Worm (Caenorhabditis elegans) whole organism, L3 larva: ENCODE data around the gene zer-1.

Source experiments
- R02D3.7 ChIP-seq: fragments of 150-350 bp; optimal IDR thresholded peaks from 2 replicates; lab custom pipeline; 2014; ENCODE audit warnings: missing biosample characterization, missing genetic modification characterization
- ZK546.5 ChIP-seq: sonication (generic microtip); optimal IDR thresholded peaks from 2 replicates; lab custom pipeline; 2017; ENCODE audit warnings: missing biosample characterization, missing genetic modification characterization
- aly-2 ChIP-seq: fragments of 150-350 bp; optimal IDR thresholded peaks from 2 replicates; lab custom pipeline; 2014; ENCODE audit warnings: missing biosample characterization, missing genetic modification characterization
- ama-1 ChIP-seq: fragments of 150-350 bp; optimal IDR thresholded peaks from 2 replicates; lab custom pipeline; 2018
- ceh-16 ChIP-seq: sonication (generic microtip); optimal IDR thresholded peaks from 2 replicates; lab custom pipeline; 2017; ENCODE audit warnings: missing biosample characterization, missing genetic modification characterization
- ceh-28 ChIP-seq: fragments of 150-350 bp; optimal IDR thresholded peaks from 2 replicates; lab custom pipeline; 2014; ENCODE audit warnings: missing biosample characterization, missing genetic modification reagents, missing genetic modification characterization
- ceh-82 ChIP-seq: fragments of 150-350 bp; optimal IDR thresholded peaks from 2 replicates; lab custom pipeline; 2014; ENCODE audit warnings: missing biosample characterization, missing genetic modification characterization
- elt-2 ChIP-seq: sonication (generic microtip); optimal IDR thresholded peaks from 2 replicates; lab custom pipeline; 2016; ENCODE audit warnings: missing genetic modification reagents, mild to moderate bottlenecking, missing genetic modification characterization, missing compliant biosample characterization
- fkh-2 ChIP-seq: fragments of 150-350 bp; optimal IDR thresholded peaks from 2 replicates; lab custom pipeline; 2014; ENCODE audit warnings: missing biosample characterization, missing genetic modification reagents, missing genetic modification characterization
- fos-1 ChIP-seq: fragments of 150-350 bp; optimal IDR thresholded peaks from 2 replicates; lab custom pipeline; 2014; ENCODE audit warnings: missing biosample characterization, missing genetic modification characterization
- jun-1 ChIP-seq: fragments of 150-350 bp; optimal IDR thresholded peaks from 2 replicates; lab custom pipeline; 2014; ENCODE audit warnings: missing biosample characterization, missing genetic modification reagents, missing genetic modification characterization
- lin-15B ChIP-seq: fragments of 150-350 bp; optimal IDR thresholded peaks from 2 replicates; lab custom pipeline; 2014; ENCODE audit warnings: missing biosample characterization, missing genetic modification characterization
- lsy-12 ChIP-seq: sonication (generic microtip); optimal IDR thresholded peaks from 2 replicates; lab custom pipeline; 2016; ENCODE audit warnings: mild to moderate bottlenecking, missing genetic modification characterization, missing compliant biosample characterization
- mdl-1 ChIP-seq: fragments of 150-350 bp; optimal IDR thresholded peaks from 2 replicates; lab custom pipeline; 2014; ENCODE audit warnings: missing biosample characterization, missing genetic modification characterization
- mml-1 ChIP-seq: fragments of 150-350 bp; sonication (generic microtip); optimal IDR thresholded peaks from 3 replicates; lab custom pipeline; 2014; ENCODE audit warnings: missing biosample characterization, missing genetic modification characterization
- nhr-11 ChIP-seq: fragments of 150-350 bp; optimal IDR thresholded peaks from 2 replicates; lab custom pipeline; 2014; ENCODE audit warnings: missing biosample characterization, missing genetic modification characterization
- nhr-12 ChIP-seq: fragments of 150-350 bp; optimal IDR thresholded peaks from 2 replicates; lab custom pipeline; 2014; ENCODE audit warnings: missing biosample characterization, missing genetic modification characterization
- nhr-23 ChIP-seq: fragments of 150-350 bp; optimal IDR thresholded peaks from 2 replicates; lab custom pipeline; 2014; ENCODE audit warnings: missing biosample characterization, missing genetic modification reagents, missing genetic modification characterization
- nhr-237 ChIP-seq: fragments of 150-350 bp; optimal IDR thresholded peaks from 2 replicates; lab custom pipeline; 2014; ENCODE audit warnings: missing biosample characterization, missing genetic modification characterization
- nhr-25 ChIP-seq: sonication (generic microtip); optimal IDR thresholded peaks from 2 replicates; lab custom pipeline; 2017; ENCODE audit warnings: missing biosample characterization, missing genetic modification characterization
- nhr-28 ChIP-seq: fragments of 150-350 bp; optimal IDR thresholded peaks from 2 replicates; lab custom pipeline; 2014; ENCODE audit warnings: missing biosample characterization, missing genetic modification characterization
- nhr-43 ChIP-seq: sonication (generic microtip); optimal IDR thresholded peaks from 2 replicates; lab custom pipeline; 2016; ENCODE audit warnings: mild to moderate bottlenecking, missing genetic modification characterization, missing compliant biosample characterization; ENCODE audit not compliant: poor library complexity, severe bottlenecking
- nhr-67 ChIP-seq: fragments of 150-350 bp; optimal IDR thresholded peaks from 2 replicates; lab custom pipeline; 2014; ENCODE audit warnings: missing biosample characterization, missing genetic modification characterization
- nhr-77 ChIP-seq: fragments of 150-350 bp; optimal IDR thresholded peaks from 2 replicates; lab custom pipeline; 2014; ENCODE audit warnings: missing biosample characterization, missing genetic modification characterization
- pha-4 ChIP-seq: fragments of 150-350 bp; optimal IDR thresholded peaks from 2 replicates; lab custom pipeline; 2014; ENCODE audit warnings: missing biosample characterization, missing genetic modification reagents, missing genetic modification characterization
- pqm-1 ChIP-seq: fragments of 150-350 bp; optimal IDR thresholded peaks from 2 replicates; lab custom pipeline; 2017; ENCODE audit warnings: missing biosample characterization, missing genetic modification characterization, inconsistent platforms
- snpc-4 ChIP-seq: fragments of 150-350 bp; optimal IDR thresholded peaks from 2 replicates; lab custom pipeline; 2014; ENCODE audit warnings: missing biosample characterization, missing genetic modification characterization
- tbx-2 ChIP-seq: sonication (generic microtip); optimal IDR thresholded peaks from 2 replicates; lab custom pipeline; 2016; ENCODE audit warnings: mild to moderate bottlenecking, missing genetic modification characterization, missing compliant biosample characterization
- unc-39 ChIP-seq: sonication (generic microtip); optimal IDR thresholded peaks from 4 replicates; lab custom pipeline; 2017; ENCODE audit warnings: missing biosample characterization, missing genetic modification characterization
- unc-62 ChIP-seq: fragments of 150-350 bp; sonication (generic microtip); optimal IDR thresholded peaks from 4 replicates; lab custom pipeline; 2014; ENCODE audit warnings: missing biosample characterization, missing genetic modification reagents, missing genetic modification characterization
- zag-1 ChIP-seq: fragments of 150-350 bp; optimal IDR thresholded peaks from 2 replicates; lab custom pipeline; 2014; ENCODE audit warnings: missing biosample characterization, missing genetic modification characterization
- ztf-4 ChIP-seq: fragments of 150-350 bp; optimal IDR thresholded peaks from 2 replicates; lab custom pipeline; 2014; ENCODE audit warnings: missing biosample characterization, missing genetic modification characterization

Gene zer-1

DNA sequence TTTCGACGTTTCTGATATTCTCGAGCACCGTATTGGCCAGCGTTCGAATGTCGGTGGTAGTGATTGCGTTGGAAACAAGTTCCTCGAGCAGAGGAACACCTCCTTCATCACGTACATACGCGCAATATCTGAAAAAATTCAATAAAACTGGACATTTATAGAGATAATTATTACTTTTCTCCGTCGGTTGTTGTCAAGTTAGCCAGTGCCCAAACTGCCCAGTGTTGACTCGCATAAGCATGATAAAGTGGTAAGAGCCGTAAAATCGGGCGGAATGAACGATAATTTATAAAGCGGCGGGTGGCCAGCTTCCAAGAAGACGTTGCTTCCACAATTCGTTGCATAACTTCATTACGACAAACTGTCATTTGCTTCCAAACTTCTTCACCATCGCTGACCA lies 3.0 kb downstream of the zer-1 start:
- TF ChIP-seq zag-1 (no peak), fkh-2 (tag; lab: Kevin White, UChicago) (no peak), ceh-28 (no peak), nhr-67 (tag; lab: Kevin White, UChicago) (no peak), unc-39 (tag; lab: Kevin White, UChicago) (no peak), jun-1 (tag; lab: Kevin White, UChicago) (no peak), nhr-25 (tag; lab: Kevin White, UChicago) (no peak), ceh-82 (tag; lab: Kevin White, UChicago) (no peak), fos-1 (tag; lab: Kevin White, UChicago) (no peak), mml-1 (tag; lab: Kevin White, UChicago) (no peak)

DNA sequence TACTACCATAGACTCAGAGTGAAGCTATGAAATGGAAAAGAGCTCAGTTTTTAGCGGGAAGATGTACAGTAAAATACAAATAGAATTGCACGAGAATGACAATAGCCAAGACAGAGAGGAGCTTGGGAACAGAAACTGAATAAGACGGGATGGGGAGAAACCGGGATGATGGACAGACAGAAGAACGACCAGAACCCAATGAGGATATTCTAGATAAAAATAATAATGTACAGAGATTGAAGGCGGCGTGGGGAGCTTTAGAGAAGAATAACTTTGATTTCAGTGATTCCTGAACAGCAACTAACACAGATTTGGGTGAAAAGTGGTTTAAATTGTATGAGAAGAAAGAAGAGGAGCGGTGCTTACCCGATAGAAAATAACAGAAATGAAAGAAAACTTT lies 5.1 kb downstream of the zer-1 start:
- TF ChIP-seq snpc-4 (tag; lab: Kevin White, UChicago) (no peak), ceh-16 (no peak), ZK546.5 (no peak), nhr-12 (tag; lab: Kevin White, UChicago) (no peak)
- TF ChIP-seq, all 47 proteins: peak for 0

- TF ChIP-seq nhr-237 (tag; lab: Kevin White, UChicago) (no peak), nhr-43 (peak; percentile 8), ceh-28 (no peak), elt-2 (tag; lab: Kevin White, UChicago) (no peak), jun-1 (tag; lab: Kevin White, UChicago) (no peak), ceh-82 (tag; lab: Kevin White, UChicago) (no peak)
- TF ChIP-seq, all 47 proteins: peak for 1
Observed at ce11 chrIII:880840-881239, 5.8 kb downstream of the zer-1 start.

DNA sequence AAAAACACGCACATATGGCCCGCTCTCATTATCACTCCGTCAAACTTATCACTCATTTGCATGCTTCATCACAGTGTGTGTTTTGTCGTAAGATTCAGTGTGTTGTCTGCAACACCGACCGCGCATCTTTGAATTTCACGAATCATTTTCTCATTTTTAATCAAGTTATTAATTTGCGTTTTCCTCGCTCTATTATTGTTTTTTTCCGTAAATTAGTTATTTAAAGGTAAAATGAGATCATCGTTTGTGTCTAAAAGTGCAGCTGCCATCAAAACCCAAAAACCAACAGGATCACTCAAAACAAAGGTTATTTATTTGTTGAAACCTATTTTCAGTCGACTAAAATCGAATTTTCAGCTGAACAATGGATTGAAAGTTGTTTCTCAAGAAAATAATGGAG lies 7.0 kb downstream of the zer-1 start, which contains the start of the genes T24C4.5 and ucr-2.3:
TSS of gene T24C4.5 (minus strand) at position 101 of the 400 bp plus-strand sequence.
TSS of gene ucr-2.3 (plus strand) at position 227 of the 400 bp plus-strand sequence.
- TF ChIP-seq mdl-1: no peak
- no peak for TF ChIP-seq ZK546.5
- TF ChIP-seq nhr-77 (tag; lab: Kevin White, UChicago): no peak
- TF ChIP-seq aly-2: no peak
- TF ChIP-seq snpc-4 (tag; lab: Kevin White, UChicago): no peak
- TF ChIP-seq tbx-2 (tag; lab: Kevin White, UChicago): no peak
- no peak for TF ChIP-seq zag-1
- TF ChIP-seq ztf-4 (tag; lab: Kevin White, UChicago): no peak
- no peak for TF ChIP-seq pha-4 (tag; lab: Kevin White, UChicago)
- no peak for TF ChIP-seq nhr-12 (tag; lab: Kevin White, UChicago)
- TF ChIP-seq unc-39 (tag; lab: Kevin White, UChicago): no peak
- TF ChIP-seq nhr-11 (tag; lab: Kevin White, UChicago): no peak

DNA sequence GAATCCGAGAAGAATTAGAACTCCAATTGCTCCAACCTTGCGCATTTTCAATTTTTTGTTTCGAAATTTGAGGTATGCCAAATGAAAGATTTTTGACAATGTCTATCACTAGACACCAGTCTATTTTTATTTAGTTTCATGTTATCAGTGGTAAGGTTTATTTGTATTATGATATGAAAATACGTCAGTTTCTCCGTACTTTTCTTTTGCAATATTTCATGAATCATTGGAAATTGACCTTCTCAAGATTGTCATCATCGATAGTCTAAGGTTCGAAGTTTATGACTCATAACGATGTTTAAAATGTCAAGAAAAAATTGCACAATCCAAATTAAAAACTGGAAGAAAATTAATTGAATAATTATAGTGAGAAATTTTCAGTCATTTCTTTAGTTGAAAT lies 13.2 kb downstream of the zer-1 start, which contains the start of gene clc-19:
TSS of gene clc-19 (minus strand) at position 135 of the 400 bp plus-strand sequence.
- TF ChIP-seq lin-15B (tag; lab: Kevin White, UChicago): no peak
- TF ChIP-seq elt-2 (tag; lab: Kevin White, UChicago): peak; percentile 30
- TF ChIP-seq nhr-23: no peak
- TF ChIP-seq nhr-28 (tag; lab: Kevin White, UChicago): no peak
- TF ChIP-seq nhr-43: no peak
- no peak for TF ChIP-seq ZK546.5
- TF ChIP-seq jun-1 (tag; lab: Kevin White, UChicago): no peak
- TF ChIP-seq tbx-2 (tag; lab: Kevin White, UChicago): no peak
- no peak for TF ChIP-seq ceh-82 (tag; lab: Kevin White, UChicago)
- no peak for TF ChIP-seq pha-4 (tag; lab: Kevin White, UChicago)
- no peak for TF ChIP-seq lsy-12 (tag; lab: Kevin White, UChicago)
- no peak for TF ChIP-seq snpc-4 (tag; lab: Kevin White, UChicago)
- TF ChIP-seq pqm-1 (tag; lab: Kevin White, UChicago): peak; percentile 90
- TF ChIP-seq aly-2: no peak
- no peak for TF ChIP-seq ama-1
- no peak for TF ChIP-seq unc-39 (tag; lab: Kevin White, UChicago)
- no peak for TF ChIP-seq R02D3.7
- TF ChIP-seq, all 47 proteins: peak for 2

DNA sequence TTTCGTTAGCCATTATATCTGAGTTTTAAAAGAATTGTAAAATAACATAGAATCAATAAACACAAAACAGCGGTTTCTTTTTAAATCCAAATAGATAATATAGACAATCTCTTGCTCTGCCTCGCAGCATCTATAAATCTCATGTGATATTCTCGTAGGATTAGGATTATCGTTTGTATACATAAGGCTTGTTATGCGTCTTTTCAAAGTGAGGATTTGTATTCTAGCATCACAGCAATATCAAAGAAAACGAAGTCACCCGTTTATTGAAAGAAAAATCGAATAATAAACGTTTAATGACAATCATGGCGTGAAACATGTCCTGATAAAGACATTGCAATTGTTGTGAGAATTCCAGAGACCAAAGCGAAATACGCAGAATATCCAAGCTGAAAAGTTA lies 14.2 kb downstream of the zer-1 start, which contains the start of the genes T24C4.3 and clc-20:
TSS of gene T24C4.3 (minus strand) at position 101 of the 400 bp plus-strand sequence.
TSS of gene clc-20 (plus strand) at position 211 of the 400 bp plus-strand sequence.
- no peak for TF ChIP-seq unc-62 (GFP tag; lab: Kevin White, UChicago)
